Fruit fly (Drosophila melanogaster) Kc167 (cell line): ENCODE results near the gene SREBP.

Source experiments
- Myc ChIP-seq: fragments of >200 bp; optimal IDR thresholded peaks from 2 replicates; lab custom pipeline; 2017; ENCODE audit warnings: missing external identifiers
- Sin3A ChIP-seq: fragments of >200 bp; optimal IDR thresholded peaks from 2 replicates; lab custom pipeline; 2018; ENCODE audit warnings: missing external identifiers
- h ChIP-seq: fragments of >200 bp; optimal IDR thresholded peaks from 3 replicates; lab custom pipeline; 2018; ENCODE audit warnings: missing external identifiers
- psq ChIP-seq: fragments of >200 bp; optimal IDR thresholded peaks from 2 replicates; lab custom pipeline; 2017; ENCODE audit warnings: missing external identifiers

DNA sequence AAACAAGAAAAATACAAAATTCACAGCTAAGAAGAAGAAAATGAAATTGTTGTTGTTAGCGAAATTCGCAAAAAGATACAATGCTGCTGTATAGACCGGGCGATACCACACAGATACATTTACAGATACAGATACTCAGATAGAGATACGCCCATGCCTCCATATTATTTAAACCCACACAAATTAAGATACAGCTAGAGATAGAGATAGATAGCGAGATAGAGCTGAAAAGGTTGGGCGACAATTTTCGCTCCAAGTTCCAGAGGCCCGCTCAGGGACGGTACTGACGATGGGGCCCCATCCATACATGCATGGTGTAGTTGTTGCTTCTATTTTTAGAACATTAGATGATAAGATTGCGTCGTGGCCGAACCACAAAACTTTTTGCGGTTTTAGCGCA lies 6.1 kb upstream of the SREBP start:
- TF ChIP-seq h (lab: Kevin White, UChicago), result no peak
- TF ChIP-seq Sin3A, result no peak
- TF ChIP-seq Myc, result no peak
- TF ChIP-seq psq (lab: Kevin White, UChicago), result no peak
